Worm (Caenorhabditis elegans): ENCODE measurements around the gene H06I04.3.

Gene H06I04.3

DNA sequence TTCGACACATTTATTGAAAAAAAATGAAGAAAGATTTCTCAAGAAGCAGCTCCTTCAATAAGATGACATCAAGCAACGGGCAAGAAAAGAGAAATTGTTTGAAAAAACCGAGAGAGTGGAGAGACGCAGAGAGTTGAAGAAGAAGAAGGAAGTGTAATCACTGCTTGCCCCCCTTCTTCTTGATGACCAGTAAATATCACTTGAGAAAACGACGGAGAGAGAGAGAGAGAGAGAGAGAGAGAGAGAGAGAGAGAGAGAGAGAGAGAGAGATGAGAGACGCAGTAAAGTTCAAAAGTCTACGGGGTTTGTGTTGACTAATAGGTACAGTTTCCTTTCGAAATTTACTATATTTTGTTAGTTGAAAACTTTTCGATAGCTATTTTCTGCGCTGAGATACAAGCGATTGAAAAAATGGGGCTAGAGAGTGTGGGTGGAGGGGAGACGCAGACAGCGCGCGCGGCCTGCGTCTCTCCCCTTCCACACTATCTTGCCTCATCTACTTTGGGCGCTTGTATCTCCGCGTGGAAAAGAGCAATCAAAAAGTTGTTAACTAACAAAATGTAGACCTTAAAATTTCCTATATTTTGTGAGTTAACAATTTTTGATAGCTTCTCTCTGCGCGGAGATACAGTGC lies 4.3 kb upstream of the H06I04.3 start (continued):
- TF ChIP-seq hlh-4 (tag; optimal IDR thresholded peaks at IDR 0.05) (no peak), xbp-1 (tag; optimal IDR thresholded peaks at IDR 0.05) (peak; percentile 33), unc-62 (GFP tag; optimal IDR thresholded peaks at IDR 0.05) (no peak), elt-2 (tag; optimal IDR thresholded peaks at IDR 0.05) (no peak), hpl-2 (GFP tag; optimal IDR thresholded peaks at IDR 0.05) (no peak), swsn-7 (tag; optimal IDR thresholded peaks at IDR 0.05) (peak; percentile 35), lin-14 (GFP tag; optimal IDR thresholded peaks at IDR 0.05) (peak; percentile 88), nhr-28 (tag; optimal IDR thresholded peaks at IDR 0.05) (no peak), dsc-1 (tag; optimal IDR thresholded peaks at IDR 0.05) (no peak), rnt-1 (tag; optimal IDR thresholded peaks at IDR 0.05) (peak; percentile 79), zag-1 (tag; optimal IDR thresholded peaks at IDR 0.05) (no peak), fos-1 (tag; optimal IDR thresholded peaks at IDR 0.05) (no peak), sox-4 (tag; optimal IDR thresholded peaks at IDR 0.05) (no peak)

DNA sequence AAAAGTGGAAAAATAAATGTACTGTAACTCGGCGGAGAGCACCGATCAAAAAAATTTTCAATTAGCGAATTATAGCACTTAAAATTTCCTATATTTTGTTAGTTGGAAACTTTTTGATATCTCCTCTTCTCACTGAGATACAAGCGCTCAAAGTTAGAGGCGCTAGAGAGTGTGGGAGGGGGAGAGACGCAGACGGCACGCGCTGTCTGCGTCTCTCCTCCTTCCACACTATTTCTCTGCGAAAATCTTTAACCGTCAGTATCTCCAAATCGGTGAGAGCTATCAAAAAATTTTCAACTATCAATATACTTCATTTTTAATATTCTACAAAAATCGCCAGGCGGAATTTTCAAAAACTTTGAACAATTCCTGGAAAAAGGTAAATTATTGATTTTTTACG lies 3.6 kb upstream of the H06I04.3 start:
- TF ChIP-seq lin-13 (GFP tag; optimal IDR thresholded peaks at IDR 0.05) (no peak), tbx-2 (tag; optimal IDR thresholded peaks at IDR 0.05) (no peak), efl-1 (optimal IDR thresholded peaks at IDR 0.05) (no peak), efl-1 (GFP tag; optimal IDR thresholded peaks at IDR 0.05 in 1 of 2) (peak in 1 of 2 experiments; percentile 49)

DNA sequence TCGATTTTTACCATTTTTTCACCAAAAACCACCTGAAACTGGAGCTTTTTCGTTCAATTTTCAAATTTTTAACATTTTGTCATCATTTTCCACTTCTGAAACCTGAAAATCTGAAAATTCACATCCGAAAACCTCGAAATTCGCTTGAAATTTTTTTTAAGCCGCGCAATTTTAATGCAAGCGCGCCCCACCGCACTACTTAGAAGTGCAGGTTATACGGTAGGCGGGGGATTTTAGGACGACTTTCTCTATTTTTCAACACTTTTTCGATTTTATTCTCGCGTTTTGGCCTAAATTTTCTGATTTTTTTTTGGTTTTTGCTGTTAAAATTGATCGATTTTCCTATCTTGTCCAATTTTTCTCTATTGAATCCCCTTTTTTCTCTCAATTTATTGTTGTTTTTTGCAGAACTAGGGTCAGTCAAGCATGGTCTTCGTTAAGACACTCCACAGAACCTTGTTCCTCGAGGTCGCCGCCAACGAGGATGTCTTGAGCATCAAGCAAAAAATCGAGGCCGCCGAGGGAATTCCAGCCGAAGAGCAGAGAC lies 2.3 kb upstream of the H06I04.3 start, which contains the start of gene ubl-1:
ubl-1 (plus strand) TSS at position 402 of the 547 bp plus-strand sequence.
- TF ChIP-seq zag-1 (tag; optimal IDR thresholded peaks at IDR 0.05), result peak; percentile 60
- peak; percentile 56 for TF ChIP-seq unc-86 (tag; optimal IDR thresholded peaks at IDR 0.05)
- peak; percentile 74 for TF ChIP-seq dsc-1 (tag; optimal IDR thresholded peaks at IDR 0.05)
- TF ChIP-seq mdl-1 (tag; optimal IDR thresholded peaks at IDR 0.05), result peak in 1 of 2 experiments; percentile 66
- peak; percentile 89 to 90 for TF ChIP-seq efl-1 (optimal IDR thresholded peaks at IDR 0.05)
- peak; percentile 86 to 98 for TF ChIP-seq efl-1 (GFP tag; optimal IDR thresholded peaks at IDR 0.05 in 1 of 2)
- peak; percentile 80 for TF ChIP-seq tbx-2 (tag; optimal IDR thresholded peaks at IDR 0.05)
- peak; percentile 89 for TF ChIP-seq lin-14 (GFP tag; optimal IDR thresholded peaks at IDR 0.05)
- TF ChIP-seq snpc-4 (tag; optimal IDR thresholded peaks at IDR 0.05), result peak; percentile 83
- no peak for TF ChIP-seq sox-4 (tag; optimal IDR thresholded peaks at IDR 0.05)
- TF ChIP-seq unc-98 (GFP tag; IDR thresholded peaks at IDR 0.05), result peak; percentile 42; the same call in 1 of the 2 replicates
- TF ChIP-seq lir-3 (tag; optimal IDR thresholded peaks at IDR 0.05; ENCODE audit: poor library complexity), result no peak
- TF ChIP-seq ces-1 (GFP tag; optimal IDR thresholded peaks at IDR 0.05), result no peak
- TF ChIP-seq nhr-11 (tag; optimal IDR thresholded peaks at IDR 0.05), result peak; percentile 69
- TF ChIP-seq lin-39 (tag; optimal IDR thresholded peaks at IDR 0.05), result peak; percentile 51
- TF ChIP-seq snu-23 (GFP tag; optimal IDR thresholded peaks at IDR 0.05), result peak; percentile 90
- peak; percentile 65 for TF ChIP-seq pax-3 (tag; optimal IDR thresholded peaks at IDR 0.05)
- peak; percentile 84 to 90 (median 88) for TF ChIP-seq dpl-1 (GFP tag; optimal IDR thresholded peaks at IDR 0.05)
- TF ChIP-seq grh-1 (GFP tag; IDR thresholded peaks at IDR 0.05), result peak; percentile 29; the same call in 1 of the 2 replicates
- peak; percentile 91 for TF ChIP-seq nhr-77 (tag; optimal IDR thresholded peaks at IDR 0.05)
- TF ChIP-seq zip-4 (GFP tag; optimal IDR thresholded peaks at IDR 0.05), result peak; percentile 2
- TF ChIP-seq aha-1 (tag; optimal IDR thresholded peaks at IDR 0.05), result no peak
- TF ChIP-seq xbp-1 (tag; optimal IDR thresholded peaks at IDR 0.05), result peak; percentile 84
- peak; percentile 79 for TF ChIP-seq isw-1 (GFP tag; IDR thresholded peaks at IDR 0.05)
- TF ChIP-seq elt-3 (tag; optimal IDR thresholded peaks at IDR 0.05), result peak; percentile 27 to 92 (median 66)
- TF ChIP-seq nhr-85 (tag), result peak; percentile 85
- peak; percentile 16 for TF ChIP-seq C04F5.9 (tag; optimal IDR thresholded peaks at IDR 0.05)
- TF ChIP-seq lin-15B (tag; optimal IDR thresholded peaks at IDR 0.05), result peak; percentile 96
- TF ChIP-seq blmp-1 (tag; optimal IDR thresholded peaks at IDR 0.05), result peak; percentile 96
- TF ChIP-seq C34B4.2 (tag; optimal IDR thresholded peaks at IDR 0.05), result no peak
- peak; percentile 90 to 93 (median 90) for TF ChIP-seq ceh-82 (tag; optimal IDR thresholded peaks at IDR 0.05)
- peak; percentile 3 for TF ChIP-seq fkh-4 (tag; optimal IDR thresholded peaks at IDR 0.05; ENCODE audit: borderline replicate concordance)
- peak; percentile 83 for TF ChIP-seq nhr-237 (tag; optimal IDR thresholded peaks at IDR 0.05)
- TF ChIP-seq nhr-28 (tag; optimal IDR thresholded peaks at IDR 0.05), result no peak
- TF ChIP-seq nhr-90 (tag; optimal IDR thresholded peaks at IDR 0.05; ENCODE audit: poor library complexity), result peak; percentile 67
- TF ChIP-seq lsy-2 (tag; optimal IDR thresholded peaks at IDR 0.05), result peak; percentile 98 to 99
- no peak for TF ChIP-seq alr-1 (tag; optimal IDR thresholded peaks at IDR 0.05; ENCODE audit: borderline replicate concordance)
- no peak for TF ChIP-seq unc-62 (GFP tag; optimal IDR thresholded peaks at IDR 0.05)
- TF ChIP-seq mep-1 (tag; optimal IDR thresholded peaks at IDR 0.05), result peak; percentile 96

Data from whole organism, L1 larva.